Worm (Caenorhabditis elegans): ENCODE data around the gene C15H11.13.

DNA sequence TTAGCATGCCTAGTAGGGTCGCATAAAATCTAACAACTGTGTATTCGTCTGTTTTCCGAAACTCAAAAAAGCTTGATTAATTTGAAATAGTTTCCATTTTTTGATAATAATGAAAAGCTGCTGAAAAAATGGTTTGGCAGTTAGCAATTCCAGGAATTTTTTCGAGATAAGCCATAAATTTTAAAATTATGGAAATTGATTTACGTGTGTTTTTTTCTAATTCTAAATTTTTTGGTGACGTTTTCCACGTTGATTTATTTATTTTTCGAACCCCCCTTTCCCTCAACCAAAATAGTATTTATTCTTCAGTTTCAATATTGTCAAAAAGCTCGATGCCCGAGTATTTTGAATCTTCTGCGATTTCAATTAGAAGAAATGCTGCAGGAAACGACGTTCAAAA, 34.0 kb downstream of the C15H11.13 start, which contains the start of gene F23B12.1:
- TF ChIP-seq dao-5 (tag; optimal IDR thresholded peaks at IDR 0.05) = no peak
- TF ChIP-seq W03F9.2 (tag; optimal IDR thresholded peaks at IDR 0.05) = no peak
- no peak for TF ChIP-seq him-1 (tag; optimal IDR thresholded peaks at IDR 0.05)
